Fruit fly (Drosophila melanogaster) whole organism, embryonic: ENCODE data around the gene Acat2.
A peak's percentile ranks its signal among the peaks of the same experiment; 100 is the strongest.

Experiments used
- B-H2 ChIP-seq: fragments of 200-800 bp; sonication (Bioruptor generic); optimal IDR thresholded peaks from 2 replicates; lab custom pipeline; 2018; ENCODE audit warnings: missing biosample characterization, mild to moderate bottlenecking, missing genetic modification characterization
- C15 ChIP-seq: fragments of 200-800 bp; sonication (Bioruptor generic); IDR thresholded peaks from 3 replicates; pipeline ENCODE4 v1.3.6; 2022; ENCODE audit warnings: missing biosample characterization, missing genetic modification characterization
- CG10267 ChIP-seq: fragments of 200-800 bp; sonication (Bioruptor generic); optimal IDR thresholded peaks from 2 replicates; lab custom pipeline; 2018; ENCODE audit warnings: missing biosample characterization, mild to moderate bottlenecking, missing genetic modification characterization, moderate library complexity
- CG11456 ChIP-seq: fragments of 200-800 bp; sonication (Bioruptor generic); IDR thresholded peaks from 3 replicates; pipeline ENCODE4 v1.3.6; 2022; ENCODE audit warnings: missing biosample characterization, missing genetic modification characterization
- CG14667 ChIP-seq: fragments of 200-800 bp; sonication (Bioruptor generic); IDR thresholded peaks from 2 replicates; pipeline ENCODE4 v1.3.6; 2022; ENCODE audit warnings: missing biosample characterization, missing genetic modification characterization
- CG14710 ChIP-seq: fragments of 200-800 bp; sonication (Bioruptor generic); optimal IDR thresholded peaks from 3 replicates; lab custom pipeline; 2019; ENCODE audit warnings: missing biosample characterization, mild to moderate bottlenecking, missing genetic modification characterization, moderate library complexity
- CG17912 ChIP-seq: fragments of 200-800 bp; sonication (Bioruptor generic); optimal IDR thresholded peaks from 2 replicates; lab custom pipeline; 2018; ENCODE audit warnings: missing biosample characterization, mild to moderate bottlenecking, missing genetic modification characterization
- CG18262 ChIP-seq: fragments of 200-800 bp; optimal IDR thresholded peaks from 3 replicates; lab custom pipeline; 2019; ENCODE audit warnings: missing biosample characterization, mild to moderate bottlenecking, missing genetic modification characterization, moderate library complexity
- CG3065 ChIP-seq: fragments of 200-800 bp; sonication (Bioruptor generic); optimal IDR thresholded peaks from 2 replicates; lab custom pipeline; 2016; ENCODE audit warnings: missing biosample characterization, missing genetic modification characterization
- CG31441 ChIP-seq: fragments of 200-800 bp; sonication (Bioruptor generic); IDR thresholded peaks from 2 replicates; pipeline ENCODE4 v1.3.6; 2022; ENCODE audit warnings: missing biosample characterization, missing genetic modification characterization
- CG3847 ChIP-seq: fragments of 200-800 bp; sonication (Bioruptor generic); IDR thresholded peaks from 2 replicates; pipeline ENCODE4 v1.3.6; 2022; ENCODE audit warnings: missing biosample characterization, missing genetic modification characterization
- CG43689 ChIP-seq: fragments of 200-800 bp; sonication (Bioruptor generic); IDR thresholded peaks from 2 replicates; pipeline ENCODE4 v1.3.6; 2022; ENCODE audit warnings: missing biosample characterization, missing genetic modification characterization
- CG4404 ChIP-seq: fragments of 200-800 bp; sonication (Bioruptor generic); IDR thresholded peaks from 2 replicates; pipeline ENCODE4 v1.3.6; 2022; ENCODE audit warnings: missing biosample characterization, missing genetic modification characterization
- CG6791 ChIP-seq: fragments of 200-800 bp; sonication (Bioruptor generic); IDR thresholded peaks from 3 replicates; pipeline ENCODE4 v1.3.6; 2022; ENCODE audit warnings: missing biosample characterization, missing genetic modification characterization; ENCODE audit not compliant: partially characterized antibody
- CG8944 ChIP-seq: fragments of 200-800 bp; sonication (Bioruptor generic); optimal IDR thresholded peaks from 3 replicates; lab custom pipeline; 2016; ENCODE audit warnings: missing biosample characterization, missing genetic modification characterization
- Chrac-16 ChIP-seq: fragments of 200-800 bp; sonication (Bioruptor generic); optimal IDR thresholded peaks from 3 replicates; lab custom pipeline; 2016; ENCODE audit warnings: missing biosample characterization, missing genetic modification characterization
- CoRest ChIP-seq: fragments of 200-800 bp; sonication (Bioruptor generic); optimal IDR thresholded peaks from 3 replicates; lab custom pipeline; 2018; ENCODE audit warnings: missing biosample characterization, mild to moderate bottlenecking, missing genetic modification characterization, moderate library complexity
- D ChIP-seq, 2 experiments: fragments of 200-800 bp in 1 of 2; fragments of >200 bp in 1 of 2; sonication (Bioruptor generic) in 1 of 2; optimal IDR thresholded peaks; 2 replicates in 1 of 2; 3 replicates in 1 of 2; lab custom pipeline; 2017; ENCODE audit warnings: mild to moderate bottlenecking in 1 of 2, missing biosample characterization in 1 of 2, missing genetic modification characterization in 1 of 2, missing genetic modification reagents in 1 of 2
- D19B ChIP-seq: fragments of 200-800 bp; sonication (Bioruptor generic); optimal IDR thresholded peaks from 2 replicates; lab custom pipeline; 2017; ENCODE audit warnings: missing biosample characterization, mild to moderate bottlenecking, missing genetic modification characterization
- E2f1 ChIP-seq: fragments of 200-800 bp; sonication (Bioruptor generic); IDR thresholded peaks from 2 replicates; pipeline ENCODE4 v1.3.6; 2022; ENCODE audit warnings: missing biosample characterization, missing genetic modification characterization
- Eip74EF ChIP-seq, 2 experiments: fragments of 200-800 bp in 1 of 2; fragments of >200 bp in 1 of 2; sonication (Bioruptor generic) in 1 of 2; optimal IDR thresholded peaks; 2 replicates each; lab custom pipeline; 2017 to 2019; ENCODE audit warnings: missing biosample characterization in 2 of 2, missing genetic modification characterization in 2 of 2, mild to moderate bottlenecking in 1 of 2, moderate library complexity in 1 of 2
- H15 ChIP-seq: fragments of 200-800 bp; sonication (Bioruptor generic); IDR thresholded peaks from 3 replicates; pipeline ENCODE4 v1.3.6; 2022; ENCODE audit warnings: missing biosample characterization, missing genetic modification characterization
- Hr78 ChIP-seq, 2 experiments: fragments of 200-800 bp in 1 of 2; fragments of >200 bp in 1 of 2; sonication (Bioruptor generic) in 1 of 2; optimal IDR thresholded peaks; 2 replicates each; lab custom pipeline; 2017 to 2019; ENCODE audit warnings: missing biosample characterization in 2 of 2, missing genetic modification characterization in 2 of 2, mild to moderate bottlenecking in 1 of 2, moderate library complexity in 1 of 2
- Lpt ChIP-seq: fragments of >200 bp; optimal IDR thresholded peaks from 2 replicates; lab custom pipeline; 2018; ENCODE audit warnings: missing biosample characterization, missing genetic modification characterization
- MESR4 ChIP-seq: fragments of 200-800 bp; sonication (Bioruptor generic); optimal IDR thresholded peaks from 2 replicates; lab custom pipeline; 2018; ENCODE audit warnings: missing biosample characterization, mild to moderate bottlenecking, missing genetic modification characterization, moderate library complexity
- MTF-1 ChIP-seq: fragments of 200-800 bp; sonication (Bioruptor generic); optimal IDR thresholded peaks from 2 replicates; lab custom pipeline; 2018; ENCODE audit warnings: missing biosample characterization, mild to moderate bottlenecking, missing genetic modification characterization, borderline replicate concordance
- NC2β ChIP-seq: fragments of 200-800 bp; sonication (Bioruptor generic); optimal IDR thresholded peaks from 2 replicates; lab custom pipeline; 2016; ENCODE audit warnings: missing biosample characterization, missing genetic modification characterization
- Six4 ChIP-seq: fragments of 200-800 bp; sonication (Bioruptor generic); optimal IDR thresholded peaks from 2 replicates; lab custom pipeline; 2016; ENCODE audit warnings: missing biosample characterization, missing genetic modification characterization
- Ssrp ChIP-seq: fragments of 200-800 bp; sonication (Bioruptor generic); optimal IDR thresholded peaks from 2 replicates; lab custom pipeline; 2018; ENCODE audit warnings: missing biosample characterization, mild to moderate bottlenecking, missing genetic modification characterization, moderate library complexity
- Xbp1 ChIP-seq: fragments of 200-800 bp; sonication (Bioruptor generic); optimal IDR thresholded peaks from 3 replicates; lab custom pipeline; 2016; ENCODE audit warnings: missing biosample characterization, mild to moderate bottlenecking, missing genetic modification characterization
- amos ChIP-seq: fragments of 200-800 bp; sonication (Bioruptor generic); IDR thresholded peaks from 2 replicates; pipeline ENCODE4 v1.3.6; 2022; ENCODE audit warnings: missing biosample characterization, missing genetic modification characterization; ENCODE audit not compliant: partially characterized antibody
- ash1 ChIP-seq: fragments of 200-800 bp; sonication (Bioruptor generic); optimal IDR thresholded peaks from 2 replicates; lab custom pipeline; 2018; ENCODE audit warnings: missing biosample characterization, mild to moderate bottlenecking, missing genetic modification characterization
- az2 ChIP-seq: fragments of 200-800 bp; sonication (Bioruptor generic); optimal IDR thresholded peaks from 3 replicates; lab custom pipeline; 2016; ENCODE audit warnings: missing biosample characterization, missing genetic modification characterization
- chif ChIP-seq, 2 experiments: fragments of 200-800 bp; sonication (Bioruptor generic); optimal IDR thresholded peaks; 3 replicates each; lab custom pipeline; 2016; ENCODE audit warnings: missing biosample characterization in 2 of 2, missing genetic modification characterization in 2 of 2
- chinmo ChIP-seq: fragments of 200-800 bp; sonication (Bioruptor generic); IDR thresholded peaks from 4 replicates; pipeline ENCODE4 v1.3.6; 2022; ENCODE audit warnings: missing biosample characterization, missing genetic modification characterization; ENCODE audit not compliant: partially characterized antibody
- dpn ChIP-seq, 2 experiments: fragments of 200-800 bp; sonication (Bioruptor generic); optimal IDR thresholded peaks; 3 replicates each; lab custom pipeline; 2016; ENCODE audit warnings: missing biosample characterization in 2 of 2, missing genetic modification characterization in 2 of 2
- eve ChIP-seq, 2 experiments: fragments of >200 bp; optimal IDR thresholded peaks; 2 replicates each; lab custom pipeline; 2017; ENCODE audit warnings: missing biosample characterization in 2 of 2, missing genetic modification characterization in 2 of 2
- ftz-f1 ChIP-seq: fragments of 200-800 bp; sonication (Bioruptor generic); optimal IDR thresholded peaks from 2 replicates; lab custom pipeline; 2016; ENCODE audit warnings: missing biosample characterization, missing genetic modification characterization
- grau ChIP-seq: fragments of 200-800 bp; optimal IDR thresholded peaks from 3 replicates; lab custom pipeline; 2019; ENCODE audit warnings: missing biosample characterization, mild to moderate bottlenecking, missing genetic modification characterization, moderate library complexity
- gsb ChIP-seq: fragments of 200-800 bp; sonication (Bioruptor generic); IDR thresholded peaks from 2 replicates; pipeline ENCODE4 v1.3.6; 2022; ENCODE audit warnings: missing biosample characterization, missing genetic modification characterization
- hkb ChIP-seq, 2 experiments: fragments of 200-800 bp in 1 of 2; fragments of >200 bp in 1 of 2; sonication (Bioruptor generic) in 1 of 2; IDR thresholded peaks in 1 of 2; optimal IDR thresholded peaks in 1 of 2; 2 replicates each; pipeline versions ENCODE4 v1.3.6 to Lab custom; 2017 to 2022; ENCODE audit warnings: missing biosample characterization in 1 of 2, missing genetic modification characterization in 1 of 2
- insv ChIP-seq, 2 experiments: fragments of 200-800 bp; sonication (Bioruptor generic); optimal IDR thresholded peaks; 3 replicates each; lab custom pipeline; 2016 to 2018; ENCODE audit warnings: missing biosample characterization in 2 of 2, missing genetic modification characterization in 2 of 2
- pfk ChIP-seq: fragments of 200-800 bp; sonication (Bioruptor generic); optimal IDR thresholded peaks from 2 replicates; lab custom pipeline; 2018; ENCODE audit warnings: missing biosample characterization, mild to moderate bottlenecking, missing genetic modification characterization, moderate library complexity
- scrt ChIP-seq: fragments of 200-800 bp; sonication (Bioruptor generic); optimal IDR thresholded peaks from 2 replicates; lab custom pipeline; 2018; ENCODE audit warnings: missing biosample characterization, mild to moderate bottlenecking, missing genetic modification characterization, moderate library complexity
- sens ChIP-seq: fragments of 200-800 bp; sonication (Bioruptor generic); peaks from one replicate; lab custom pipeline; 2016; ENCODE audit warnings: missing biosample characterization, missing genetic modification characterization
- slou ChIP-seq: fragments of 200-800 bp; sonication (Bioruptor generic); optimal IDR thresholded peaks from 3 replicates; lab custom pipeline; 2016; ENCODE audit warnings: missing biosample characterization, missing genetic modification characterization
- ssp ChIP-seq: fragments of 200-800 bp; sonication (Bioruptor generic); IDR thresholded peaks from 2 replicates; pipeline ENCODE4 v1.3.6; 2022; ENCODE audit warnings: missing biosample characterization, missing genetic modification characterization
- wor ChIP-seq: fragments of 200-800 bp; sonication (Bioruptor generic); IDR thresholded peaks from 2 replicates; pipeline ENCODE4 v1.3.6; 2022; ENCODE audit warnings: missing biosample characterization, missing genetic modification characterization
- zfh2 ChIP-seq: fragments of 200-800 bp; sonication (Bioruptor generic); optimal IDR thresholded peaks from 2 replicates; lab custom pipeline; 2016; ENCODE audit warnings: missing biosample characterization, missing genetic modification characterization

Acat2 gene

DNA sequence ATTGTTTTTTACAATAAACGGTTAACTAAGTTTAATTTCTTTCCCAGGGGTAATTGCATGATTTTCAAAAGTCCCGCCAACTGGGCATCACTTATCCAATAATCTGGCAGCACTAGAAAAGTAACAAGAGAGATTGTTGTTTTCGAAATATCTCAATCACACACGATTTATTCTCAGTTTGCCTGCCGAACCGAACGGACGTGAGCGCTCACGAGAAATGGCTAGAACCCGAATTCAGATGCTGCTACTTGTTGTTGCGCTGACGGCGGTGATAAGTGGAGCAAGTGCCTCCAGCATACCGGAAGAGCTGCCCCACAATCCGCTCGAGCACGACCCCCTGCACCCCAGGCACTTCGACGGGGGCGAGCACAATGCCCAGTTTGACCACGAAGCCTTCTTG is 4.2 kb upstream of the Acat2 start, which contains the start of gene scf (continued):
- TF ChIP-seq az2: no peak
- no peak for TF ChIP-seq Eip74EF (GFP tag; optimal IDR thresholded peaks at IDR 0.05; lab: Kevin White, UChicago)
- TF ChIP-seq MESR4 (GFP tag; lab: Kevin White, UChicago): peak; percentile 64
- no peak for TF ChIP-seq Hr78 (GFP tag; optimal IDR thresholded peaks at IDR 0.05; lab: Kevin White, UChicago)
- no peak for TF ChIP-seq CG17912 (GFP tag; lab: Kevin White, UChicago)
- 0 out of 2 replicates have a peak, but pooled peaks have one; percentile 28 for TF ChIP-seq gsb
- no peak for TF ChIP-seq CG43689 (GFP tag; lab: Robert Waterston, UW)
- no peak for TF ChIP-seq hkb (optimal IDR thresholded peaks at IDR 0.05; lab: Kevin White, UChicago)
- peak; percentile 48 for TF ChIP-seq hkb (GFP tag; IDR thresholded peaks at IDR 0.05; lab: Robert Waterston, UW)
- peak; percentile 70 for TF ChIP-seq sens (GFP tag; lab: Kevin White, UChicago)
- TF ChIP-seq CoRest: no peak
- TF ChIP-seq grau (tag; lab: Kevin White, UChicago): peak; percentile 28
- peak in 1 of 2 experiments; percentile 20 for TF ChIP-seq insv (GFP tag; optimal IDR thresholded peaks at IDR 0.05; lab: Kevin White, UChicago)
- TF ChIP-seq ash1 (GFP tag; lab: Kevin White, UChicago): no peak
- TF ChIP-seq CG3065: no peak
- TF ChIP-seq pfk (GFP tag; lab: Kevin White, UChicago): no peak
- TF ChIP-seq scrt (GFP tag; lab: Kevin White, UChicago): no peak
- peak; percentile 55 for TF ChIP-seq ssp (GFP tag; lab: Robert Waterston, UW)
- TF ChIP-seq CG3847 (GFP tag; lab: Robert Waterston, UW): peak; percentile 48
- TF ChIP-seq Xbp1 (GFP tag; lab: Kevin White, UChicago): no peak
- TF ChIP-seq CG10267 (tag; lab: Kevin White, UChicago): peak; percentile 17
- TF ChIP-seq CG11456 (GFP tag; lab: Robert Waterston, UW): peak; percentile 49; the same call in 1 of the 3 replicates
- no peak for TF ChIP-seq D19B (GFP tag; lab: Kevin White, UChicago)
- peak; percentile 13 for TF ChIP-seq CG18262
- TF ChIP-seq CG31441 (GFP tag; lab: Robert Waterston, UW): no peak
- no peak for TF ChIP-seq NC2β
- TF ChIP-seq wor (GFP tag; lab: Robert Waterston, UW): no peak
- TF ChIP-seq D (optimal IDR thresholded peaks at IDR 0.05; lab: Kevin White, UChicago): no peak
- no peak for TF ChIP-seq D (GFP tag; optimal IDR thresholded peaks at IDR 0.05; lab: Kevin White, UChicago)
- TF ChIP-seq MTF-1 (GFP tag; lab: Kevin White, UChicago): peak; percentile 24
- no peak for TF ChIP-seq C15 (GFP tag; lab: Robert Waterston, UW)
- TF ChIP-seq Six4 (GFP tag; lab: Kevin White, UChicago): peak; percentile 4
- TF ChIP-seq Chrac-16 (GFP tag; lab: Kevin White, UChicago): no peak
- no peak for TF ChIP-seq CG14667 (GFP tag; lab: Robert Waterston, UW)
- no peak for TF ChIP-seq eve (GFP tag; optimal IDR thresholded peaks at IDR 0.05; lab: Kevin White, UChicago)
- no peak for TF ChIP-seq chif (GFP tag; optimal IDR thresholded peaks at IDR 0.05; lab: Kevin White, UChicago)
- no peak for TF ChIP-seq B-H2
- TF ChIP-seq ftz-f1: no peak
- peak; percentile 27; the same call in 1 of the 2 replicates for TF ChIP-seq amos
- TF ChIP-seq Lpt (GFP tag; lab: Kevin White, UChicago): no peak
- TF ChIP-seq CG8944: no peak
- TF ChIP-seq dpn (GFP tag; optimal IDR thresholded peaks at IDR 0.05; lab: Kevin White, UChicago): no peak
- 0 out of 3 replicates have a peak, but pooled peaks have one; percentile 33 for TF ChIP-seq H15
- TF ChIP-seq slou (GFP tag; lab: Kevin White, UChicago): no peak
- peak; percentile 63; the same call in 2 of the 4 replicates for TF ChIP-seq chinmo
- TF ChIP-seq CG6791: 0 out of 3 replicates have a peak, but pooled peaks have one; percentile 27
- no peak for TF ChIP-seq zfh2 (GFP tag; lab: Kevin White, UChicago)
- no peak for TF ChIP-seq E2f1 (GFP tag; lab: Robert Waterston, UW)
- no peak for TF ChIP-seq CG4404 (GFP tag; lab: Robert Waterston, UW)
- no peak for TF ChIP-seq Ssrp
- TF ChIP-seq CG14710: peak; percentile 36
